Worm (Caenorhabditis elegans): ENCODE data around the gene Y54G2A.38.
A peak's percentile ranks its signal among the peaks of the same experiment; 100 is the strongest.
"Not testable (repeated sequence)": the region's sequence is repeated elsewhere in the genome, so short reads cannot be mapped to it uniquely, and the experiment has no call there.

Y54G2A.38 gene

DNA sequence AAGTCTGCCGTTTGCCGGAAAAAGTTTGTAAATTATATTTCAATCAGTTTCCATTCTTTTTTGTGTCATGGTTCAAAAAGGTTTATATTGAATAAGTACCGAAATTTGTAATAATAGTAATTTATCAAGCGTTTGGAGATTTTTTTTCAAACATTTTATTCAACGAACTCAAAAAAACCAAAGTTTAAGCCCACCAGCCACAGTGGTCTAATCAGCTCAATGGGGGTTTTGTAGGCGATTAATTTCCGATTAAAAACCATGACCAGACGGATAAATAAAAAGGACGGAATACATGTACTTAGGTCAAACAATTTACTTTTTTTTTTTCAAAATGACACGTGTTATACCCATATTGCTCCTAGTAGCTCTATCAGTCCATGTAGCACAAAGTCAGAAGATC lies 40.1 kb downstream of the Y54G2A.38 start, which contains the start of gene Y54G2A.10:
TSS of gene Y54G2A.10 (plus strand) at position 301 of the 400 bp plus-strand sequence.
- TF ChIP-seq zag-1 (tag; optimal IDR thresholded peaks at IDR 0.05) (no peak), nhr-129 (tag; optimal IDR thresholded peaks at IDR 0.05) (no peak), unc-55 (GFP tag; optimal IDR thresholded peaks at IDR 0.05) (no peak), ceh-82 (tag; optimal IDR thresholded peaks at IDR 0.05) (no peak), unc-62 (GFP tag; optimal IDR thresholded peaks at IDR 0.05) (no peak), nhr-11 (tag; optimal IDR thresholded peaks at IDR 0.05) (no peak), lsy-2 (tag; optimal IDR thresholded peaks at IDR 0.05) (no peak), F13H6.1 (tag; optimal IDR thresholded peaks at IDR 0.05) (no peak), sem-4 (tag; optimal IDR thresholded peaks at IDR 0.05) (no peak), lin-13 (GFP tag; optimal IDR thresholded peaks at IDR 0.05) (no peak), elt-1 (tag; optimal IDR thresholded peaks at IDR 0.05) (no peak), gmeb-1 (tag; optimal IDR thresholded peaks at IDR 0.05) (no peak), sma-9 (GFP tag; optimal IDR thresholded peaks at IDR 0.05) (no peak), sma-9 (tag; optimal IDR thresholded peaks at IDR 0.05) (no peak), alr-1 (tag; optimal IDR thresholded peaks at IDR 0.05) (no peak)

ce11 chrIV:2799890-2800289 lies 40.6 kb downstream of the Y54G2A.38 start:
- TF ChIP-seq ceh-82 (tag; optimal IDR thresholded peaks at IDR 0.05) (no peak), nhr-237 (tag; optimal IDR thresholded peaks at IDR 0.05) (no peak), nhr-10 (tag; optimal IDR thresholded peaks at IDR 0.05) (no peak), ZK546.5 (tag; optimal IDR thresholded peaks at IDR 0.05) (no peak), crh-2 (tag; optimal IDR thresholded peaks at IDR 0.05) (no peak), snpc-4 (tag; optimal IDR thresholded peaks at IDR 0.05) (no peak), sma-9 (GFP tag; optimal IDR thresholded peaks at IDR 0.05) (no peak), sma-9 (tag; optimal IDR thresholded peaks at IDR 0.05) (no peak), lsy-2 (tag; optimal IDR thresholded peaks at IDR 0.05) (no peak)

DNA sequence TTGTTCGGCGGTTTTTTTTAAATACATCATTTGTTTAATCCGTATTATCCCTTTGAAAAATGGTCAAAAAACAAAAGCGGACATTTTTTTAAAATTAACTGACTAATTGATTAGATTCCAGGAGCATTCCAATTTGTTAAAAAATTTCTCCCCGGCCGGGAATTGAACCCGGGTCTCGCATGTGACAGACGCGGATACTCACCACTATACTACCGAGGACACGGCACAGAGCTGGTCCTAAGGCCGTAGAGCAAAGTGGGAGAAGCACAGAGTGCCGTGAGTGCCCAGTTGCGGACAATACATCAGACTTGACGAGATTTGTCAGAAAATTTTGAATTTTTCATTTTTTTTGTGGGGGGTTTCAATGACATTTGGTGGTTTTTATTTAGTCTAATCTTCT lies 41.7 kb downstream of the Y54G2A.38 start:
- no peak for TF ChIP-seq zag-1 (tag; optimal IDR thresholded peaks at IDR 0.05)
- TF ChIP-seq lin-13 (GFP tag; optimal IDR thresholded peaks at IDR 0.05), result peak; percentile 35
- TF ChIP-seq ceh-16 (tag; optimal IDR thresholded peaks at IDR 0.05), result no peak
- no peak for TF ChIP-seq blmp-1 (tag; optimal IDR thresholded peaks at IDR 0.05; ENCODE audit: insufficient read depth)
- peak; percentile 10 for TF ChIP-seq C34F6.9 (tag; optimal IDR thresholded peaks at IDR 0.05)
- no peak for TF ChIP-seq ceh-82 (tag; optimal IDR thresholded peaks at IDR 0.05)
- TF ChIP-seq nhr-10 (tag; optimal IDR thresholded peaks at IDR 0.05), result no peak
- TF ChIP-seq nhr-21 (tag; optimal IDR thresholded peaks at IDR 0.05), result no peak
- no peak for TF ChIP-seq alr-1 (tag; optimal IDR thresholded peaks at IDR 0.05)
- TF ChIP-seq lin-39 (tag; optimal IDR thresholded peaks at IDR 0.05), result no peak
- no peak for TF ChIP-seq nhr-25 (tag; optimal IDR thresholded peaks at IDR 0.05)
- TF ChIP-seq dmd-4 (tag; optimal IDR thresholded peaks at IDR 0.05), result no peak
- TF ChIP-seq F13H6.1 (tag; optimal IDR thresholded peaks at IDR 0.05), result no peak
- peak in 1 of 2 experiments; percentile 17 for TF ChIP-seq lsy-2 (tag; optimal IDR thresholded peaks at IDR 0.05)
- TF ChIP-seq elt-1 (tag; optimal IDR thresholded peaks at IDR 0.05), result no peak
- TF ChIP-seq mdl-1 (tag; optimal IDR thresholded peaks at IDR 0.05), result no peak
- TF ChIP-seq unc-39 (tag; optimal IDR thresholded peaks at IDR 0.05), result no peak
- no peak for TF ChIP-seq sma-9 (GFP tag; optimal IDR thresholded peaks at IDR 0.05)
- TF ChIP-seq sma-9 (tag; optimal IDR thresholded peaks at IDR 0.05), result no peak
- TF ChIP-seq egl-27 (tag; optimal IDR thresholded peaks at IDR 0.05), result no peak
- peak; percentile 20 for TF ChIP-seq unc-55 (GFP tag; optimal IDR thresholded peaks at IDR 0.05)
- TF ChIP-seq nhr-23 (tag; optimal IDR thresholded peaks at IDR 0.05), result no peak
- TF ChIP-seq ztf-1 (GFP tag; conservative IDR thresholded peaks at IDR 0.05), result no peak

DNA sequence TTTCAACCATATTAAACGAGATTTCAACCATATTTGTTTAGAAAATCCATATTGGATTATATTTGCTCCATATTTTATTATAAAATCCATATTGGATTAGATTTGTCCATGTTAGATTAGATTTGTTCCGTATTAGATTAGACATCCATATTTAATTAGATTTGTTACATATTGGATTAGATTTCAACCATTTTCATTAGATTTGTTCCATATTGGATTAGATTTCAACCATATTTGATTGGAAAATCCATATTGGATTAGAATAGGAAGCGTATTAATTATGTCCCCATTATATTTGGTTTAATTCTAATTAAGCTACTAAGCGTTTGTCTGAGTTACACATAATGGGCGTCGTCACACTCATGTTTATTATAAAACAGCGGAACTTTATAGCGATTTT lies 42.3 kb downstream of the Y54G2A.38 start, which contains the start of gene Y54G2A.44:
TSS of gene Y54G2A.44 (plus strand) at position 301 of the 400 bp plus-strand sequence.
- TF ChIP-seq lin-39, nhr-23, elt-1 (tag; optimal IDR thresholded peaks at IDR 0.05): not testable (repeated sequence)

- TF ChIP-seq nhr-237 (tag; optimal IDR thresholded peaks at IDR 0.05), result no peak
- no peak for TF ChIP-seq dmd-4 (tag; optimal IDR thresholded peaks at IDR 0.05)
- peak; percentile 20 for TF ChIP-seq unc-55 (GFP tag; optimal IDR thresholded peaks at IDR 0.05)
These were observed 42.9 kb downstream of the Y54G2A.38 start for ce11 chrIV:2802193-2802592.

ce11 chrIV:2803652-2804051 lies 44.4 kb downstream of the Y54G2A.38 start, which contains the start of gene Y54G2A.32:
Y54G2A.32 (plus strand) TSS chrIV:2803952.
- TF ChIP-seq zag-1 (tag; optimal IDR thresholded peaks at IDR 0.05) (no peak), ztf-11 (tag; optimal IDR thresholded peaks at IDR 0.05) (no peak), skn-1 (tag; optimal IDR thresholded peaks at IDR 0.05) (no peak), nhr-10 (tag; optimal IDR thresholded peaks at IDR 0.05) (no peak), aly-2 (tag; optimal IDR thresholded peaks at IDR 0.05) (no peak), dmd-4 (tag; optimal IDR thresholded peaks at IDR 0.05) (no peak)

Measured in whole organism, L2 larva.